Fruit fly (Drosophila melanogaster) Kc167 (cell line): ENCODE data around the gene CG17211.

Experiments
- Sin3A ChIP-seq: fragments of >200 bp; optimal IDR thresholded peaks from 2 replicates; lab custom pipeline; 2018; ENCODE audit warnings: missing external identifiers
- h ChIP-seq: fragments of >200 bp; optimal IDR thresholded peaks from 3 replicates; lab custom pipeline; 2018; ENCODE audit warnings: missing external identifiers
- psq ChIP-seq: fragments of >200 bp; optimal IDR thresholded peaks from 2 replicates; lab custom pipeline; 2017; ENCODE audit warnings: missing external identifiers

DNA sequence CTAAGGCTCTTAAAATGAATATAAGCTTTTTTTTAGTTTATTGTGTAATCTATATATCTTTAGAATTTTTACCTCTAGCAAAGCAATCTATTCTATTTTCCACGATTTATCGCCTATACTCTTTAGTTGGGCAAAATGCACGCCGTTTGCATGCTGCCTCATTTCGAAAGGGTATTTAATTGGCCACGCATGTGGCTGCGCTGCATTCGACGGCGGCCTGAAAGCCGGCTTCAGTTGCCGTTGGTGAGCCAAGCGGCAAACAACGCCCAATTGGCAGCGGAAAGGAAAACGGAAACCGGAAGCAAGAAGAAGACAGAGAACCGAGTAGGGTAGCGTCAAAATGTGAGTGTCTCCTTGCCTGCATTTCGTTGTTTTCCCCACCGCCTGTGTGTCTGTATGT is 38.3 kb upstream of the CG17211 start, which contains the start of gene CG14947:
- TF ChIP-seq psq (lab: Kevin White, UChicago): no peak
- no peak for TF ChIP-seq h (lab: Kevin White, UChicago)
- no peak for TF ChIP-seq Sin3A
